Fruit fly (Drosophila melanogaster): ENCODE measurements around the gene CG32376.

Gene CG32376

dm6 chr3L:7529081-7530021, 12.9 kb downstream of the CG32376 start (continued):
- TF ChIP-seq bsh (GFP tag; optimal IDR thresholded peaks at IDR 0.05) = peak in 1 of 2 experiments; percentile 15
- 0 out of 2 replicates have a peak, but pooled peaks have one; percentile 10 for TF ChIP-seq Ptx1 (GFP tag; IDR thresholded peaks at IDR 0.05)
- TF ChIP-seq CG2199 (GFP tag; IDR thresholded peaks at IDR 0.05) = no peak
- TF ChIP-seq grn (GFP tag; optimal IDR thresholded peaks at IDR 0.05) = peak; percentile 36
- no peak for TF ChIP-seq Mad (GFP tag; optimal IDR thresholded peaks at IDR 0.05)
- TF ChIP-seq kah (GFP tag; optimal IDR thresholded peaks at IDR 0.05) = no peak
- no peak for TF ChIP-seq CG8089 (GFP tag; optimal IDR thresholded peaks at IDR 0.05)
- TF ChIP-seq ken (GFP tag; IDR thresholded peaks at IDR 0.05) = peak; percentile 21; the same call in 1 of the 3 replicates
- 0 out of 2 replicates have a peak, but pooled peaks have one; percentile 6 for TF ChIP-seq CG16779 (GFP tag; IDR thresholded peaks at IDR 0.05)
- TF ChIP-seq CG18619 (GFP tag; optimal IDR thresholded peaks at IDR 0.05) = no peak
- TF ChIP-seq aop (GFP tag; IDR thresholded peaks at IDR 0.05) = no peak
- TF ChIP-seq Meics (GFP tag; optimal IDR thresholded peaks at IDR 0.05) = peak; percentile 59
- TF ChIP-seq fru (optimal IDR thresholded peaks at IDR 0.05) = no peak
- no peak for TF ChIP-seq Hsf (GFP tag; optimal IDR thresholded peaks at IDR 0.05)
- TF ChIP-seq phol (tag; optimal IDR thresholded peaks at IDR 0.05) = peak; percentile 2
- TF ChIP-seq Gsc (GFP tag; IDR thresholded peaks at IDR 0.05) = no peak
- TF ChIP-seq Gug (GFP tag; IDR thresholded peaks at IDR 0.05) = peak; percentile 33; the same call in 2 of the 4 replicates
- no peak for TF ChIP-seq en (GFP tag; optimal IDR thresholded peaks at IDR 0.05)
- no peak for TF ChIP-seq odd (GFP tag; optimal IDR thresholded peaks at IDR 0.05)
- TF ChIP-seq Taf1 (GFP tag; IDR thresholded peaks at IDR 0.05) = no peak
- TF ChIP-seq NK7.1 (GFP tag; optimal IDR thresholded peaks at IDR 0.05) = peak; percentile 25
- TF ChIP-seq CG17385 (GFP tag; optimal IDR thresholded peaks at IDR 0.05) = peak; percentile 7
- TF ChIP-seq CG10209 (GFP tag; optimal IDR thresholded peaks at IDR 0.05) = peak; percentile 20
- peak; percentile 0 for TF ChIP-seq CG15514 (GFP tag; optimal IDR thresholded peaks at IDR 0.05)
- peak; percentile 55 for TF ChIP-seq lab (GFP tag; optimal IDR thresholded peaks at IDR 0.05)
- TF ChIP-seq Dbx (GFP tag; IDR thresholded peaks at IDR 0.05) = peak; percentile 37; the same call in 1 of the 3 replicates
- TF ChIP-seq yki (optimal IDR thresholded peaks at IDR 0.05) = no peak
- no peak for TF ChIP-seq CrebB (tag; optimal IDR thresholded peaks at IDR 0.05)
- TF ChIP-seq MESR4 (GFP tag; optimal IDR thresholded peaks at IDR 0.05) = peak; percentile 56
- no peak for TF ChIP-seq br (optimal IDR thresholded peaks at IDR 0.05)
- peak; percentile 5 for TF ChIP-seq ind (GFP tag; optimal IDR thresholded peaks at IDR 0.05)
- TF ChIP-seq CG12236 (GFP tag; optimal IDR thresholded peaks at IDR 0.05) = no peak
- no peak for TF ChIP-seq E2f2 (GFP tag; IDR thresholded peaks at IDR 0.05)
- peak; percentile 26; the same call in 1 of the 2 replicates for TF ChIP-seq CG32532 (GFP tag; IDR thresholded peaks at IDR 0.05)
- TF ChIP-seq luna (GFP tag; optimal IDR thresholded peaks at IDR 0.05) = no peak
- TF ChIP-seq crol (GFP tag; IDR thresholded peaks at IDR 0.05) = peak; percentile 72; the same call in 1 of the 2 replicates
- TF ChIP-seq CG6654 (GFP tag; optimal IDR thresholded peaks at IDR 0.05) = no peak
- no peak for TF ChIP-seq lov (optimal IDR thresholded peaks at IDR 0.05)
- TF ChIP-seq lov (GFP tag; IDR thresholded peaks at IDR 0.05) = no peak
- peak; percentile 81 for TF ChIP-seq CG4360 (GFP tag; IDR thresholded peaks at IDR 0.05)
- TF ChIP-seq shn (GFP tag; optimal IDR thresholded peaks at IDR 0.05) = peak; percentile 39
- no peak for TF ChIP-seq CG11247 (GFP tag; IDR thresholded peaks at IDR 0.05)
- TF ChIP-seq NC2β (GFP tag; optimal IDR thresholded peaks at IDR 0.05) = no peak
- TF ChIP-seq CG9932 (GFP tag; IDR thresholded peaks at IDR 0.05) = no peak
- TF ChIP-seq Atf-2 (GFP tag; optimal IDR thresholded peaks at IDR 0.05) = no peak
- TF ChIP-seq nom (GFP tag; optimal IDR thresholded peaks at IDR 0.05) = no peak
- TF ChIP-seq CG17612 (GFP tag; IDR thresholded peaks at IDR 0.05) = no peak
- no peak for TF ChIP-seq D19A (tag; optimal IDR thresholded peaks at IDR 0.05)
- no peak for TF ChIP-seq maf-S (GFP tag; optimal IDR thresholded peaks at IDR 0.05)
- TF ChIP-seq bcd (GFP tag; optimal IDR thresholded peaks at IDR 0.05) = peak; percentile 10
- peak; percentile 68 for TF ChIP-seq rib (GFP tag; IDR thresholded peaks at IDR 0.05)
